Worm (Caenorhabditis elegans) whole organism, midembryonic: Measurements from ENCODE around the gene tag-124.

ENCODE experiments used
- cog-1 ChIP-seq: sonication (generic microtip); optimal IDR thresholded peaks from 2 replicates; lab custom pipeline; 2016; ENCODE audit warnings: missing genetic modification characterization, missing compliant biosample characterization
- med-1 ChIP-seq: sonication (generic microtip); optimal IDR thresholded peaks from 2 replicates; lab custom pipeline; 2017; ENCODE audit warnings: missing genetic modification characterization, mild to moderate bottlenecking, missing compliant biosample characterization, antibody characterized with exemption, missing genetic modification reagents; ENCODE audit not compliant: insufficient read depth
- ztf-23 ChIP-seq: fragments of 200-800 bp; sonication (Bioruptor generic); IDR thresholded peaks from 2 replicates; pipeline ENCODE4 v1.3.6; 2022; ENCODE audit warnings: missing genetic modification reagents, missing genetic modification characterization, missing compliant biosample characterization

DNA sequence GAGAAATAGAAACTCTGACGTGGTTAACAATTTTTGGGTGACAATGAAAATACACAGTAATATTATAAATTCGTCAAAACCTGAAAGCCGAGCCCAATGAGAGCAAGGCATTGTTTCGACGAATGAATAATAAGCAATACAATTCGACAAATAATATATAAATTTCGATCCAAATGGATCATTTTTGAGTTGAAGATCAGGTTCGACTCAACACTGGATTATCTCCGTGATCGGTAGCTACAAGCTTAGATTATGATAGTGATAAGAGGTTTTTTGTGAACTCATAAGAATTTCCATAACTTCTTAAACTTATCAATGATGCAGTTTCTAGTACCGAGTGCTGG lies 26.8 kb downstream of the tag-124 start:
- TF ChIP-seq cog-1 (tag; lab: Kevin White, UChicago) (no peak), ztf-23 (no peak), med-1 (no peak)
